Worm (Caenorhabditis elegans): ENCODE measurements around the gene C06A8.6.

DNA sequence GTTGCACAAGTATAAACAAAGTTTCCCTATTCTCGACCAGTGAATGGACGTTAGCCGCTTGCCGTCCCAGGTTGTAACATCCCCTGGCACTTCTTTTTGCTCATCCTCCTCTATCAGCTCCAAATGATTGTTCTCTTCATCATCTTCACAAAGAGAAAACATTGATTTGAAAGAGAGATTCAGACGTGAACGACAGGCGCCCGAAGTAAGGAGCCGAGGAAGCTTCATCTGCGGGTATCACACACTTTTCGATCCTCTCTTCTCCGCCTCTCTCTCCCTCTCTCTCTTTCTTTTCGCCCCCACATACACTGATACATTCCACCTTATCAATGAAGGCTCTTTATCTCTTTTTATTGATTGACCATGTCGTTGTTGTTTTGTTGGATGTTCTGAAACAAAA, 49.5 kb upstream of the C06A8.6 start:
- no peak for TF ChIP-seq flt-1 (GFP tag; IDR thresholded peaks at IDR 0.05)
- TF ChIP-seq ref-1 (GFP tag; conservative IDR thresholded peaks at IDR 0.05): no peak
- no peak for TF ChIP-seq ztf-23 (GFP tag; IDR thresholded peaks at IDR 0.05)
- no peak for TF ChIP-seq tab-1 (GFP tag; IDR thresholded peaks at IDR 0.05)
- no peak for TF ChIP-seq med-1 (GFP tag; optimal IDR thresholded peaks at IDR 0.05; ENCODE audit: insufficient read depth)
- TF ChIP-seq T22C8.4 (GFP tag; IDR thresholded peaks at IDR 0.05): no peak
